Worm (Caenorhabditis elegans) whole organism, late embryonic: ENCODE measurements around the gene T20D4.11.

Experiments
- T23F11.4 ChIP-seq: fragments of 200-800 bp; sonication (Bioruptor generic); optimal IDR thresholded peaks from 2 replicates; lab custom pipeline; 2018; ENCODE audit warnings: mild to moderate bottlenecking, missing genetic modification characterization, missing compliant biosample characterization
- ceh-24 ChIP-seq: sonication (generic microtip); optimal IDR thresholded peaks from 2 replicates; lab custom pipeline; 2016; ENCODE audit warnings: mild to moderate bottlenecking, missing genetic modification characterization, missing compliant biosample characterization
- mec-3 ChIP-seq: sonication (generic microtip); optimal IDR thresholded peaks from 2 replicates; lab custom pipeline; 2016; ENCODE audit warnings: borderline replicate concordance, missing genetic modification characterization, missing compliant biosample characterization
- pros-1 ChIP-seq: fragments of 150-350 bp; optimal IDR thresholded peaks from 2 replicates; lab custom pipeline; 2014; ENCODE audit warnings: missing biosample characterization, missing genetic modification reagents, missing genetic modification characterization

DNA sequence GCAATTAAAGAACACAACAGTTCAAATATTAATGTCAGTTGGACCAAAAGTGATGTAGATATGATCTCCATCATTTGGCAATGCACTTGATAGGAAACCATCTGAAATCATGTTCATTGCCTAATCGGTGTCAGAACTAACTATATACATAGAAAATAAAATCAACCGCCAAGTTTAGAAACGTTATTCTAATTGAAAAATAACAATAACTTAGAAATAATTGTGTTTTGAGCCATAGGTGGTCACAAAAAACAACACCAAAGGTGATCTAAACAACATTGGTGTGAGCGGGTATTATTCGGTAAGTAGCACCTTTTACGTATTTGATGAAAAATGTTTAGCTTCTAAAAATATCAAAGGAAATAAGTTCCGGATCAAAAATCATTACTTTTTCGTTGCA is 25.9 kb downstream of the T20D4.11 start, which contains the start of gene srab-21:
- no peak for TF ChIP-seq pros-1
- no peak for TF ChIP-seq ceh-24 (tag; lab: Kevin White, UChicago)
- no peak for TF ChIP-seq T23F11.4 (GFP tag; lab: Kevin White, UChicago)
- no peak for TF ChIP-seq mec-3 (tag; lab: Kevin White, UChicago)
